Worm (Caenorhabditis elegans) whole organism, late embryonic: ENCODE results near the gene sshk-1.

ENCODE experiments used
- C08G9.2 ChIP-seq: sonication (generic microtip); optimal IDR thresholded peaks from 2 replicates; lab custom pipeline; 2016; ENCODE audit warnings: mild to moderate bottlenecking, missing genetic modification characterization, moderate library complexity, missing compliant biosample characterization
- C38D4.7 ChIP-seq: fragments of 200-800 bp; sonication (Bioruptor generic); optimal IDR thresholded peaks from 2 replicates; lab custom pipeline; 2018; ENCODE audit warnings: mild to moderate bottlenecking, missing genetic modification characterization, moderate library complexity, missing compliant biosample characterization
- F13H6.1 ChIP-seq: sonication (generic microtip); optimal IDR thresholded peaks from 2 replicates; lab custom pipeline; 2016; ENCODE audit warnings: missing genetic modification characterization, missing compliant biosample characterization
- K02D7.2 ChIP-seq: sonication (generic microtip); optimal IDR thresholded peaks from 2 replicates; lab custom pipeline; 2017; ENCODE audit warnings: mild to moderate bottlenecking, missing genetic modification characterization, missing compliant biosample characterization
- T23F11.4 ChIP-seq: fragments of 200-800 bp; sonication (Bioruptor generic); optimal IDR thresholded peaks from 2 replicates; lab custom pipeline; 2018; ENCODE audit warnings: mild to moderate bottlenecking, missing genetic modification characterization, missing compliant biosample characterization
- Y22D7AL.16 ChIP-seq: sonication (generic microtip); optimal IDR thresholded peaks from 2 replicates; lab custom pipeline; 2016; ENCODE audit warnings: missing genetic modification characterization, missing compliant biosample characterization
- ceh-14 ChIP-seq: sonication (generic microtip); optimal IDR thresholded peaks from 2 replicates; lab custom pipeline; 2016; ENCODE audit warnings: missing genotype, missing genetic modification characterization, missing compliant biosample characterization
- ceh-18 ChIP-seq: sonication (generic microtip); optimal IDR thresholded peaks from 2 replicates; lab custom pipeline; 2016; ENCODE audit warnings: missing genetic modification characterization, missing compliant biosample characterization
- ceh-19 ChIP-seq: fragments of 200-800 bp; sonication (Bioruptor generic); optimal IDR thresholded peaks from 2 replicates; lab custom pipeline; 2018; ENCODE audit warnings: mild to moderate bottlenecking, missing genetic modification characterization, missing compliant biosample characterization
- ceh-22 ChIP-seq: sonication (generic microtip); optimal IDR thresholded peaks from 2 replicates; lab custom pipeline; 2017; ENCODE audit warnings: missing biosample characterization, missing genetic modification characterization
- ceh-30 ChIP-seq: fragments of 150-350 bp; optimal IDR thresholded peaks from 2 replicates; lab custom pipeline; 2014; ENCODE audit warnings: missing biosample characterization, missing genetic modification characterization
- ceh-31 ChIP-seq: sonication (generic microtip); optimal IDR thresholded peaks from 2 replicates; lab custom pipeline; 2016; ENCODE audit warnings: missing genetic modification characterization, missing compliant biosample characterization
- ceh-34 ChIP-seq: sonication (generic microtip); optimal IDR thresholded peaks from 2 replicates; lab custom pipeline; 2016; ENCODE audit warnings: mild to moderate bottlenecking, missing genetic modification characterization, missing compliant biosample characterization
- ceh-48 ChIP-seq: sonication (generic microtip); optimal IDR thresholded peaks from 2 replicates; lab custom pipeline; 2016; ENCODE audit warnings: missing genetic modification characterization, inconsistent platforms, missing compliant biosample characterization
- dmd-4 ChIP-seq: sonication (generic microtip); optimal IDR thresholded peaks from 2 replicates; lab custom pipeline; 2016; ENCODE audit warnings: borderline replicate concordance, missing genetic modification characterization, missing compliant biosample characterization
- dve-1 ChIP-seq: sonication (generic microtip); optimal IDR thresholded peaks from 2 replicates; lab custom pipeline; 2017; ENCODE audit warnings: antibody characterized with exemption, mild to moderate bottlenecking, missing genetic modification characterization, missing compliant biosample characterization
- elt-2 ChIP-seq: sonication (generic microtip); optimal IDR thresholded peaks from 2 replicates; lab custom pipeline; 2016; ENCODE audit warnings: missing genetic modification reagents, missing genetic modification characterization, missing compliant biosample characterization
- elt-4 ChIP-seq: sonication (generic microtip); optimal IDR thresholded peaks from 2 replicates; lab custom pipeline; 2016; ENCODE audit warnings: missing genetic modification characterization, missing compliant biosample characterization
- fkh-10 ChIP-seq: fragments of 150-350 bp; optimal IDR thresholded peaks from 2 replicates; lab custom pipeline; 2014; ENCODE audit warnings: missing biosample characterization, missing genetic modification reagents, missing genetic modification characterization
- fkh-6 ChIP-seq: sonication (generic microtip); optimal IDR thresholded peaks from 2 replicates; lab custom pipeline; 2016; ENCODE audit warnings: missing genetic modification characterization, missing compliant biosample characterization
- gmeb-2 ChIP-seq: sonication (generic microtip); optimal IDR thresholded peaks from 2 replicates; lab custom pipeline; 2016; ENCODE audit warnings: missing genetic modification characterization, inconsistent platforms, missing compliant biosample characterization
- hlh-15 ChIP-seq: sonication (generic microtip); optimal IDR thresholded peaks from 2 replicates; lab custom pipeline; 2016; ENCODE audit warnings: missing genetic modification characterization, missing compliant biosample characterization
- hlh-30 ChIP-seq: sonication (generic microtip); optimal IDR thresholded peaks from 2 replicates; lab custom pipeline; 2017; ENCODE audit warnings: antibody characterized with exemption, missing genetic modification characterization, missing compliant biosample characterization; ENCODE audit not compliant: insufficient read depth
- hlh-6 ChIP-seq: sonication (generic microtip); optimal IDR thresholded peaks from 2 replicates; lab custom pipeline; 2016; ENCODE audit warnings: missing genotype, missing genetic modification characterization, missing compliant biosample characterization
- nfya-1 ChIP-seq: sonication (generic microtip); optimal IDR thresholded peaks from 2 replicates; lab custom pipeline; 2017; ENCODE audit warnings: missing genetic modification characterization, mild to moderate bottlenecking, missing compliant biosample characterization, antibody characterized with exemption, moderate library complexity
- nhr-232 ChIP-seq: sonication (generic microtip); optimal IDR thresholded peaks from 2 replicates; lab custom pipeline; 2016; ENCODE audit warnings: missing genetic modification characterization, missing compliant biosample characterization
- pat-9 ChIP-seq: fragments of 200-800 bp; sonication (Bioruptor generic); optimal IDR thresholded peaks from 2 replicates; lab custom pipeline; 2018; ENCODE audit warnings: mild to moderate bottlenecking, missing genetic modification characterization, moderate library complexity, missing compliant biosample characterization
- pax-1 ChIP-seq: fragments of 150-350 bp; optimal IDR thresholded peaks from 2 replicates; lab custom pipeline; 2014; ENCODE audit warnings: missing biosample characterization, missing genetic modification characterization
- pha-2 ChIP-seq: sonication (generic microtip); optimal IDR thresholded peaks from 2 replicates; lab custom pipeline; 2017; ENCODE audit warnings: mild to moderate bottlenecking, missing genetic modification characterization, missing compliant biosample characterization
- pha-4 ChIP-seq: fragments of 150-350 bp; optimal IDR thresholded peaks from 2 replicates; lab custom pipeline; 2018; ENCODE audit warnings: missing biosample characterization, missing genetic modification reagents, missing genetic modification characterization
- pqm-1 ChIP-seq: sonication (generic microtip); optimal IDR thresholded peaks from 2 replicates; lab custom pipeline; 2016; ENCODE audit warnings: missing genetic modification characterization, missing compliant biosample characterization
- pros-1 ChIP-seq: fragments of 150-350 bp; optimal IDR thresholded peaks from 2 replicates; lab custom pipeline; 2014; ENCODE audit warnings: missing biosample characterization, missing genetic modification reagents, missing genetic modification characterization
- ref-2 ChIP-seq: sonication (generic microtip); optimal IDR thresholded peaks from 2 replicates; lab custom pipeline; 2016; ENCODE audit warnings: missing genetic modification characterization, missing compliant biosample characterization
- sdc-2 ChIP-seq: sonication (generic microtip); optimal IDR thresholded peaks from 2 replicates; lab custom pipeline; 2016; ENCODE audit warnings: missing genotype, missing genetic modification characterization, missing compliant biosample characterization
- sox-4 ChIP-seq: sonication (generic microtip); optimal IDR thresholded peaks from 2 replicates; lab custom pipeline; 2017; ENCODE audit warnings: mild to moderate bottlenecking, missing genetic modification characterization, inconsistent platforms, missing compliant biosample characterization
- tbx-2 ChIP-seq: sonication (generic microtip); optimal IDR thresholded peaks from 2 replicates; lab custom pipeline; 2016; ENCODE audit warnings: missing genetic modification characterization, missing compliant biosample characterization
- tbx-7 ChIP-seq: sonication (generic microtip); optimal IDR thresholded peaks from 2 replicates; lab custom pipeline; 2016; ENCODE audit warnings: missing genotype, missing genetic modification characterization, missing compliant biosample characterization
- ttx-3 ChIP-seq: sonication (generic microtip); optimal IDR thresholded peaks from 2 replicates; lab custom pipeline; 2016; ENCODE audit warnings: missing genetic modification reagents, missing genetic modification characterization, missing compliant biosample characterization
- unc-3 ChIP-seq, 2 experiments: fragments of 200-800 bp in 1 of 2; sonication (Bioruptor generic) in 1 of 2; sonication (generic microtip) in 1 of 2; conservative IDR thresholded peaks in 1 of 2; optimal IDR thresholded peaks in 1 of 2; 2 replicates each; pipeline versions ENCODE4 v1.3.6 to Lab custom; 2016 to 2022; ENCODE audit warnings: missing compliant biosample characterization in 2 of 2, missing genetic modification characterization in 2 of 2, missing genetic modification reagents in 1 of 2
- unc-42 ChIP-seq: sonication (generic microtip); optimal IDR thresholded peaks from 2 replicates; lab custom pipeline; 2016; ENCODE audit warnings: missing genotype, missing genetic modification characterization, missing compliant biosample characterization
- unc-55 ChIP-seq: sonication (generic microtip); optimal IDR thresholded peaks from 2 replicates; lab custom pipeline; 2017; ENCODE audit warnings: missing biosample characterization, missing genetic modification reagents, missing genetic modification characterization
- unc-86 ChIP-seq: sonication (generic microtip); optimal IDR thresholded peaks from 2 replicates; lab custom pipeline; 2016; ENCODE audit warnings: missing genetic modification characterization, missing compliant biosample characterization

Gene sshk-1

DNA sequence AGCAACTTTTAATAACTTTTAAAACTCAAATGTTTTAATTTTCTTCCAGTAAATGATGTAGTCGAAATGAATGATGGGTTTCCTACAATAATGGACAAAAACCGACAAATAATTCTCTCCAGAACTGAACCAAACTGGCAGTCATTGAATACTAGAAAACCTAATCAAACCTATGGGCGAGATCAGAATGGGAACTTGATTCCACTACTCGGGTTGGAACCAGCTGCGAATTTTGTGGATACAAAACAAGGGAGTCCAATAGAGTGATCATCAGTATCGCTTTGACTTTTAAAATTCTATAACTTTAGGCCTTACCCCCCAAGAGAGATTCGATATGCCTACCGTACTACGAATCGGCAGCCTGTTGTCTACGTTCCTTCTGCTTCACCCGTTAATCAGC lies 10.7 kb downstream of the sshk-1 start:
- no peak for TF ChIP-seq C08G9.2 (tag; lab: Kevin White, UChicago)
- TF ChIP-seq gmeb-2 = no peak

DNA sequence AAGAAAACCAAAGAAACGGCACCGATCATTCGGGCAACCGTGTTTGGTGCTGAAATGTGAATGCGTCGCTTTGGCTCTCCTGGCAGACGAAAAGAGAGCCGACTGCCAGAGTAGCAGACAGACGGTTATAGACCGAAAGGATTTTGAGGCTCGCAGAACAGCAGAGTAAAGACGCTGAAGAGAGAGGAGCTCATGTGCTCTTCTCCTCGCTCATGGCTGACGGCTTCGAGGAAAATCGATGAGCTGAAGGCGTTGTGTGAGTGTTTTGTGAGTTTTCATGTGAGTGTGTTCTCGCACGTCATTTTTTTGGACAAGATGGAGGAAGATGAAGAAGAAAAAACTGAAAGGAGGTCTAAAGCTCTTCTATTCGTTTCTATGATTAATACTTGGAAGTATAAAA lies 12.9 kb downstream of the sshk-1 start, which contains the start of gene sbt-1:
TSS of gene sbt-1 (minus strand) at position 62 of the 400 bp plus-strand sequence.
- TF ChIP-seq sdc-2 (tag; lab: Kevin White, UChicago) (no peak), gmeb-2 (no peak), ceh-19 (GFP tag; lab: Kevin White, UChicago) (no peak), tbx-7 (tag; lab: Kevin White, UChicago) (no peak), ttx-3 (no peak), fkh-6 (tag; lab: Kevin White, UChicago) (no peak), pat-9 (no peak), nfya-1 (tag; lab: Kevin White, UChicago) (peak; percentile 68), hlh-6 (tag; lab: Kevin White, UChicago) (no peak), pha-4 (tag; lab: Kevin White, UChicago) (no peak), elt-4 (tag; lab: Kevin White, UChicago) (no peak), pha-2 (no peak), pqm-1 (tag; lab: Kevin White, UChicago) (no peak), ref-2 (no peak), Y22D7AL.16 (tag; lab: Kevin White, UChicago) (no peak), ceh-34 (tag; lab: Kevin White, UChicago) (no peak), ceh-48 (tag; lab: Kevin White, UChicago) (peak; percentile 96), nhr-232 (tag; lab: Kevin White, UChicago) (no peak), ceh-14 (tag; lab: Kevin White, UChicago) (no peak), K02D7.2 (tag; lab: Kevin White, UChicago) (no peak), pros-1 (no peak), F13H6.1 (no peak), ceh-31 (tag; lab: Kevin White, UChicago) (peak; percentile 69), sox-4 (tag; lab: Kevin White, UChicago) (no peak), ceh-22 (no peak), ceh-30 (tag; lab: Kevin White, UChicago) (no peak), unc-86 (tag; lab: Kevin White, UChicago) (no peak), dmd-4 (no peak), tbx-2 (peak; percentile 30), pax-1 (tag; lab: Kevin White, UChicago) (no peak), ceh-18 (tag; lab: Kevin White, UChicago) (peak; percentile 7), hlh-30 (tag; lab: Kevin White, UChicago) (peak; percentile 63), fkh-10 (GFP tag; lab: Kevin White, UChicago) (no peak), dve-1 (tag; lab: Kevin White, UChicago) (no peak), hlh-15 (tag; lab: Kevin White, UChicago) (no peak), T23F11.4 (no peak), unc-55 (GFP tag; lab: Kevin White, UChicago) (peak; percentile 68), elt-2 (tag; lab: Kevin White, UChicago) (no peak), C38D4.7 (GFP tag; lab: Kevin White, UChicago) (no peak), unc-42 (tag; lab: Kevin White, UChicago) (peak; percentile 56), unc-3 (GFP tag; conservative IDR thresholded peaks at IDR 0.05; lab: Robert Waterston, UW) (no peak), unc-3 (tag; optimal IDR thresholded peaks at IDR 0.05; lab: Kevin White, UChicago) (no peak)
